Fruit fly (Drosophila melanogaster): ENCODE data around the gene CG13403.

CG13403 gene

dm6 chrX:14191918-14192317, at the start of gene CG13403:
CG13403 (minus strand) TSS chrX:14192018.
- no peak for TF ChIP-seq psq (optimal IDR thresholded peaks at IDR 0.05)
- no peak for TF ChIP-seq pan (optimal IDR thresholded peaks at IDR 0.05)
- no peak for TF ChIP-seq EcR (GFP tag; optimal IDR thresholded peaks at IDR 0.05)
- TF ChIP-seq CG8478 (optimal IDR thresholded peaks at IDR 0.05): no peak
- no peak for TF ChIP-seq Dll (optimal IDR thresholded peaks at IDR 0.05)
- no peak for TF ChIP-seq usp (GFP tag; optimal IDR thresholded peaks at IDR 0.05)

DNA sequence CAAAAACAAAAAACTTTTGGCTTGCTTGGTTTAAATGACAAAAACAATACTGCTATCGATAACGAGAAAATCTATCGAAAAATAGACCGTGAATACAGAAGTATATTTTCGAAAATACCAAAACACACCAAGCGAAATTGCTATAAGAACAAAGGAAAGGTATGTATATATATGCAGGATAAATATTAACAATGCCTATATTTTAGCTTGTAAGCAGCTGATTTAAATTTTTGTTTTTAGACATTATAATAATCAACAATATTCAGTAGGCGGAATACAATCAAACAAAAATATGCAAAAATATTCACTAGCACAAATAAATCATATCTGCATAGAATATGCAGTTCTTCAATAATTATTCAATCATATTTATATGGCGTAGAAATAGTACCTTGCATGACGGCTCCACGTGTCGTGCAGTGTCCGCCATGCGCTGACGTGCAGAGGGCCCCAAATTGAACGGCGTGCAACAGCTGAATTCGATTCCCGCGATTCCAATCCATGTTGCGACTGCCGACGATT, 46.1 kb upstream of the CG13403 start, which contains the start of the genes Fbxl4 and Dus2:
TSS of gene Fbxl4 (minus strand) at position 51 of the 522 bp plus-strand sequence.
TSS of gene Dus2 (plus strand) at position 116 of the 522 bp plus-strand sequence.
- TF ChIP-seq usp (GFP tag; optimal IDR thresholded peaks at IDR 0.05): no peak
- TF ChIP-seq pan (optimal IDR thresholded peaks at IDR 0.05): no peak
- TF ChIP-seq Dll (optimal IDR thresholded peaks at IDR 0.05): no peak
- TF ChIP-seq CG8478 (optimal IDR thresholded peaks at IDR 0.05): no peak
- no peak for TF ChIP-seq psq (optimal IDR thresholded peaks at IDR 0.05)
- no peak for TF ChIP-seq EcR (GFP tag; optimal IDR thresholded peaks at IDR 0.05)

dm6 chrX:14234468-14234867, 42.6 kb upstream of the CG13403 start:
- no peak for TF ChIP-seq EcR (GFP tag; optimal IDR thresholded peaks at IDR 0.05)
- TF ChIP-seq Dll (optimal IDR thresholded peaks at IDR 0.05): no peak
- no peak for TF ChIP-seq CG8478 (optimal IDR thresholded peaks at IDR 0.05)
- no peak for TF ChIP-seq pan (optimal IDR thresholded peaks at IDR 0.05)
- TF ChIP-seq psq (optimal IDR thresholded peaks at IDR 0.05): no peak
- TF ChIP-seq usp (GFP tag; optimal IDR thresholded peaks at IDR 0.05): no peak

DNA sequence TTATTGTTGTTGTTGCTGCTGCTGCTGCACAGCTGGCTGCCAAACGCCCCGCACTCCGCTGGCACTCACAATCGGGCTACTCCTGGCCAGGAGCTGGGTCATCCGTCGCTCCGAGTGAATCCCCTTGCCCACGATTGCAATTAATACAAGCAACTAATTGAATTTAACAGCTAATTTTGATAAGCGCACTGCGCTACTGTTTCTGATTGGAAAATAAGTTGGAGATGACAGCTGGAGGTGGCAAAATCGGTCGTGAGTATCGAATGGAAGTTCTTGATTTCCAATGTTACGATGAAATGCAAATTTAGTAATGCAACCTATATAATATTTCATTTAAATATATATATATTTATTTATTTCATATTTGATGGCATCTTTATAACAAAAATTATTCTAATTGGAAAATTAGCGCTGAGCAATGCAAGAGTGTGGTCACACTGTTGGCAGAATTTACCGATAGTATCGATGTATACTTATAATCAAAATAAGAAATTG, 42.1 kb upstream of the CG13403 start, which contains the start of gene CG42271:
TSS of gene CG42271 (minus strand) at position 224 of the 495 bp plus-strand sequence.
- TF ChIP-seq pan (optimal IDR thresholded peaks at IDR 0.05) (no peak), usp (GFP tag; optimal IDR thresholded peaks at IDR 0.05) (no peak), CG8478 (optimal IDR thresholded peaks at IDR 0.05) (no peak), EcR (GFP tag; optimal IDR thresholded peaks at IDR 0.05) (no peak), psq (optimal IDR thresholded peaks at IDR 0.05) (no peak), Dll (optimal IDR thresholded peaks at IDR 0.05) (no peak)

dm6 chrX:14227043-14227442, 35.2 kb upstream of the CG13403 start:
- TF ChIP-seq Dll (optimal IDR thresholded peaks at IDR 0.05) (no peak), pan (optimal IDR thresholded peaks at IDR 0.05) (no peak), psq (optimal IDR thresholded peaks at IDR 0.05) (no peak), CG8478 (optimal IDR thresholded peaks at IDR 0.05) (no peak), EcR (GFP tag; optimal IDR thresholded peaks at IDR 0.05) (no peak), usp (GFP tag; optimal IDR thresholded peaks at IDR 0.05) (no peak)

- no peak for TF ChIP-seq Dll (optimal IDR thresholded peaks at IDR 0.05)
- TF ChIP-seq EcR (GFP tag; optimal IDR thresholded peaks at IDR 0.05): no peak
- TF ChIP-seq CG8478 (optimal IDR thresholded peaks at IDR 0.05): no peak
- TF ChIP-seq usp (GFP tag; optimal IDR thresholded peaks at IDR 0.05): no peak
- no peak for TF ChIP-seq psq (optimal IDR thresholded peaks at IDR 0.05)
- TF ChIP-seq pan (optimal IDR thresholded peaks at IDR 0.05): no peak
Observed at dm6 chrX:14226093-14226492, 34.3 kb upstream of the CG13403 start, which contains the start of gene mRpL38. mRpL38 (plus strand) TSS chrX:14226289.

DNA sequence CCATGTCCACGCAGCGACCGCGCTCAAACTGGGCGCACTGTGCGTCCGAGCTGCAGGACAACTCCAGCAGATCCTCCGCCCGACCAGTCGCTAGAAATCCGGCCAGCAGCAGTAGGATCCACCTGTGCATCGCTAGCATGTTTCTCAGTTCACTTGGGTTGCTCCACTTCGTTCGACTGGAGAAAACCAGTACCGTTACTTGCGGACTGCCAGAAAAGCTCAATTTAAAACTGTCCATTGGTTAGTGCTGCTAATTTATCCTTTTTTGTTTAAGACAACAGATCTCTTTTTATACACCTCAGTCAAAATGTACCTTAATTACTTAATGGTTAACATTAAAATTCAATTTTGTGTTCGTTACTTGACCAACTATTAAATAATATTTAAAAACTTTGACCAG, 33.8 kb upstream of the CG13403 start, which contains the start of gene CG11674:
TSS of gene CG11674 (minus strand) at position 215 of the 400 bp plus-strand sequence.
- TF ChIP-seq EcR (GFP tag; optimal IDR thresholded peaks at IDR 0.05) (no peak), usp (GFP tag; optimal IDR thresholded peaks at IDR 0.05) (no peak)

DNA sequence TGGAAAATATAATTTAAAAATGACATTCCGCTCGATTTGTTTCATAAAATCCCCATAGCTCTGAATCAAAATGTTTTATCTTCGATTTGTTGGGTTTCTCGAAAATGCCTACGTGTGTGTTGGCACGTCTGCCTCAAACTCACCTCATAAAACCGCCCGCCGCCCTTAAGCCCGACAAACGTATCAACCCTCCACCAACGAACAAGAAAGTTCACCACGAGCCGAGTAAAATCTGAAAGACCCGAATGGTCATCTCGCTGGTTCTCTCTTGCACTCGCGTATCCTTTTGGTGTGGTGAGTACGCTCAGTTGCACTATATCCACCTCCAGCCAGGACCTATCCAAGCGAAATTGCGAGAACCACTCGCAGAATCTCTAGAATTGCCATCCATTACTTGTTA, 30.2 kb upstream of the CG13403 start:
- no peak for TF ChIP-seq usp (GFP tag; optimal IDR thresholded peaks at IDR 0.05)
- no peak for TF ChIP-seq EcR (GFP tag; optimal IDR thresholded peaks at IDR 0.05)
- no peak for TF ChIP-seq CG8478 (optimal IDR thresholded peaks at IDR 0.05)
- no peak for TF ChIP-seq psq (optimal IDR thresholded peaks at IDR 0.05)
- TF ChIP-seq Dll (optimal IDR thresholded peaks at IDR 0.05): no peak
- no peak for TF ChIP-seq pan (optimal IDR thresholded peaks at IDR 0.05)

DNA sequence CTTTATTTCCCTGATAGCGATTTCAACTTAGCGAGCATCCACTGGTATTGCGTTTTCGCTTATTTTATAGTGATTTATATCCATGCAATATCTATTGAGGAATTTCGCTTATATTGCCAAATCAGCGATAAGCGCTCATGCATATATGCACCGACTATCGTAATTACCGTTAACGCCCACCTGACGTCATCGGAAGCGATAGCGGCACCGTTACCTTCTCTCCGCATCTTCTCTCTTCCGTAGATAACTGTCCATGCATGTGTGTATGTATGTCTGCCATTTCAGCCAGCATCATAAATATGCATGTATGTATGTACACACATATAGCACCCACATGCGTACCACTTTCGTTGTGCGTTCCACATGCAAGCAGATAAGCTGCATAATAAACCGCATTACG, 29.4 kb upstream of the CG13403 start:
- TF ChIP-seq Dll (optimal IDR thresholded peaks at IDR 0.05) (no peak), CG8478 (optimal IDR thresholded peaks at IDR 0.05) (no peak), psq (optimal IDR thresholded peaks at IDR 0.05) (no peak), pan (optimal IDR thresholded peaks at IDR 0.05) (no peak), EcR (GFP tag; optimal IDR thresholded peaks at IDR 0.05) (no peak), usp (GFP tag; optimal IDR thresholded peaks at IDR 0.05) (no peak)

- no peak for TF ChIP-seq pan (optimal IDR thresholded peaks at IDR 0.05)
- TF ChIP-seq psq (optimal IDR thresholded peaks at IDR 0.05): no peak
- TF ChIP-seq usp (GFP tag; optimal IDR thresholded peaks at IDR 0.05): no peak
- TF ChIP-seq CG8478 (optimal IDR thresholded peaks at IDR 0.05): no peak
- TF ChIP-seq Dll (optimal IDR thresholded peaks at IDR 0.05): no peak
- no peak for TF ChIP-seq EcR (GFP tag; optimal IDR thresholded peaks at IDR 0.05)
Observed at dm6 chrX:14218045-14218483, 26.2 kb upstream of the CG13403 start.

dm6 chrX:14216844-14217243, 25.0 kb upstream of the CG13403 start:
- TF ChIP-seq pan (optimal IDR thresholded peaks at IDR 0.05) (no peak), Dll (optimal IDR thresholded peaks at IDR 0.05) (no peak), EcR (GFP tag; optimal IDR thresholded peaks at IDR 0.05) (no peak), CG8478 (optimal IDR thresholded peaks at IDR 0.05) (no peak), psq (optimal IDR thresholded peaks at IDR 0.05) (no peak), usp (GFP tag; optimal IDR thresholded peaks at IDR 0.05) (no peak)

DNA sequence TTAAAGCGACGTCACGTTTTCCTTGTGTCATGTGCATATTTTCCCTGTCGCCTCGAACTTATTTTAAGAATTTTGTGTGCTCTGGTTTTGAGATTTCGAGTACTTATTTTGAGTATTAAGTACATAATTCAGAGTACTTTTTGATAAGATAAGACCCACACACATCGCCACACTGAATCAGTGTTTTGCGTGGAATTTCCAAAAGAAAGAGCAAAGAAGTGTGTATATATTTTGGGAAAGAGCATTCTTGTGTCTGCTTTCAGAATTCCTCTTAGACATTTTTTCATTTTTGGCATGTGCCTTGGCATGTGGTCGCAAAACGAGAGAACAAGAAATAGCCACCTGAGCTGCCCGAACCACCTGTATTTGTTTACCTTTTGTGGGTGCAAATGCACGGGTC, 24.0 kb upstream of the CG13403 start:
- TF ChIP-seq usp (GFP tag; optimal IDR thresholded peaks at IDR 0.05): no peak
